Fruit fly (Drosophila melanogaster): ENCODE data around the gene pcm.

Gene pcm

DNA sequence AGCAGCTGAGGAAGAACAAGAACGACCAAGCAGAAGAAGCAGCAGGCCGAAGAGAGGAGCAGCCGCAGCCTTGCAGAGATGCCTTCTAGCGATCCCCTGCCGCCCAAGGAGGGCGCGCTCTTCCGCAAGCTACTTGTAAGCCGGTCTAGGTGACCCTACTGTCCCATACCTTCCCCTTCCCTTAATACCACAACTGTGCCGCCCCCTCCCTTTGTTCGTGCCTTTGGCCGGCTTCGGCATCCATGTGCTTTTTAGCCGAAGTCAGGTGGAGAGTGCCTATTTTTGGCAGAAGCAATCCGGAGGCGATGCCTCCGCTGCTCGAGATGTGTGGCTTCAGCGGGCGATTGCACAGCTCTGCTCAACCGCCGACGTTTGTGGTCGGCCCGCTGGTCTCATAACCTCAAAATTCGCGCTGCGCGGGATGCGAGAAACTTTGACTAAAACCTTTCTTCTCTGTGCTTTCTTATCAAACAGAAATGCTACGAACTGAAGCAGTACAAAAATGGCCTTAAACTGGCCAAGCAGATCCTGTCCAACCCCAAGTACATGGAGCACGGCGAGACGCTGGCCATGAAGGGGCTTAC lies 11.2 kb downstream of the pcm start:
- TF ChIP-seq CG7101 (tag; optimal IDR thresholded peaks at IDR 0.05) = no peak
- no peak for TF ChIP-seq CG14711 (tag; optimal IDR thresholded peaks at IDR 0.05)
- no peak for TF ChIP-seq Mnt (GFP tag; optimal IDR thresholded peaks at IDR 0.05)
- TF ChIP-seq pad (GFP tag; optimal IDR thresholded peaks at IDR 0.05) = no peak
- TF ChIP-seq Hr96 (GFP tag; optimal IDR thresholded peaks at IDR 0.05) = no peak
- no peak for TF ChIP-seq tj (GFP tag; optimal IDR thresholded peaks at IDR 0.05)
- TF ChIP-seq toe (GFP tag; optimal IDR thresholded peaks at IDR 0.05) = no peak
- no peak for TF ChIP-seq CG5204 (GFP tag; optimal IDR thresholded peaks at IDR 0.05)
- no peak for TF ChIP-seq kay (GFP tag; ENCODE audit: borderline replicate concordance)
- TF ChIP-seq CG11617 (GFP tag; optimal IDR thresholded peaks at IDR 0.05) = no peak
- TF ChIP-seq CG12768 (GFP tag; optimal IDR thresholded peaks at IDR 0.05) = no peak

DNA sequence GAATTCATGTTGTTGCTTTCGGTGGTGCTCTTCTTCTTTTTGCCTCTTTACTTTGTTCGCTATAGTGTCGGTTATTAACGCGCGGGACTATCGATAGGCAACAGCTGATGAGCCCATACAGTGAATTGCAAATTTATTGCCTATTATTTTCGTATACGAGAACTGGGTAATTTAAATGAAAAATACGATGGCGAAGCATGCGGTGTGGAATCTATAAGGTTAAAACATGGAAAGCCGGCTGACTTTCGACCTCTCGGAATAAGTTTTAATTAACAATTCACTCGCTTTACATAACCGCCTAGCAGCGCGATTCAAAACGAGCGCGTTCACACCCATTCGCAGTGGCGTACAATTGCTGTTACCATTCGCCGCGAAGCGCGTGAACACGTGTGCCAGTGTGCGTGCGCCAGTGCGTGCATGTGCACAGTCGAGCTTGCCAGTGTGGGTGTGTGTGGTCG lies 11.9 kb downstream of the pcm start, which contains the start of the genes Naa15-16 and mRpS14:
TSS of gene Naa15-16 (plus strand) at position 116 of the 458 bp plus-strand sequence.
TSS of gene mRpS14 (minus strand) at position 370 of the 458 bp plus-strand sequence.
- no peak for TF ChIP-seq Clk (GFP tag; optimal IDR thresholded peaks at IDR 0.05)
- TF ChIP-seq CG12768 (GFP tag; optimal IDR thresholded peaks at IDR 0.05) = no peak
- no peak for TF ChIP-seq CG7101 (tag; optimal IDR thresholded peaks at IDR 0.05)
- peak; percentile 43 for TF ChIP-seq CG11617 (GFP tag; optimal IDR thresholded peaks at IDR 0.05)
- TF ChIP-seq CG5204 (GFP tag; optimal IDR thresholded peaks at IDR 0.05) = no peak
- no peak for TF ChIP-seq kay (GFP tag; ENCODE audit: borderline replicate concordance)
- peak; percentile 100 for TF ChIP-seq Mnt (GFP tag; optimal IDR thresholded peaks at IDR 0.05)
- peak; percentile 79 to 97 for TF ChIP-seq cnc (optimal IDR thresholded peaks at IDR 0.05)
- no peak for TF ChIP-seq bab1 (GFP tag; optimal IDR thresholded peaks at IDR 0.05)
- TF ChIP-seq CG14711 (tag; optimal IDR thresholded peaks at IDR 0.05) = no peak
- TF ChIP-seq ovo (GFP tag; optimal IDR thresholded peaks at IDR 0.05) = no peak
- TF ChIP-seq CG7045 (GFP tag; optimal IDR thresholded peaks at IDR 0.05) = no peak
- no peak for TF ChIP-seq pad (GFP tag; optimal IDR thresholded peaks at IDR 0.05)
- no peak for TF ChIP-seq Crg-1 (GFP tag; optimal IDR thresholded peaks at IDR 0.05)
- peak; percentile 56 for TF ChIP-seq cic (GFP tag; optimal IDR thresholded peaks at IDR 0.05)
- TF ChIP-seq toe (GFP tag; optimal IDR thresholded peaks at IDR 0.05) = no peak
- TF ChIP-seq CG33017 (tag; optimal IDR thresholded peaks at IDR 0.05) = no peak
- TF ChIP-seq tj (GFP tag; optimal IDR thresholded peaks at IDR 0.05) = peak; percentile 71
- TF ChIP-seq CG1620 (GFP tag; optimal IDR thresholded peaks at IDR 0.05) = no peak

DNA sequence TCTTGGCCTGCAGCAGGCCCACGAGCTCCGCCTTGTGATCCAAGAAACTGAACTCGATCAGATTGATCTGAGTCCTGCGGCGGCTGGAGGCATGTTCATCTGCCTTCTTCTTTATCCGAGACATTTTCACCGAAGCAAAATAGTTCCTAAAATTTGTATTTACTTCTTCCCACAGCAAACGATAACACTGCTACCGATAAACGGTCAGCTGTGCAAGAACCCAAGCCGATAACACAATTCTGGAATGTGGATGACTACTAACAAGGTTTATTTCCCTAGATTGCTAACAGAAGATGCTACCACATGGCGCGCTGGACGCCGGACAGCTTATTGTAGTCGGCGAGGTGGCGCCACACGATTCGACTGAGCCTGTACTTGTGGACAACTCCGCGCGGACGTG lies 12.7 kb downstream of the pcm start, which contains the start of gene CG32533:
TSS of gene CG32533 (minus strand) at position 278 of the 400 bp plus-strand sequence.
- no peak for TF ChIP-seq CG33017 (tag; optimal IDR thresholded peaks at IDR 0.05)
- no peak for TF ChIP-seq Crg-1 (GFP tag; optimal IDR thresholded peaks at IDR 0.05)
- no peak for TF ChIP-seq toe (GFP tag; optimal IDR thresholded peaks at IDR 0.05)
- TF ChIP-seq Mnt (GFP tag; optimal IDR thresholded peaks at IDR 0.05) = no peak
- TF ChIP-seq CG7101 (tag; optimal IDR thresholded peaks at IDR 0.05) = no peak

DNA sequence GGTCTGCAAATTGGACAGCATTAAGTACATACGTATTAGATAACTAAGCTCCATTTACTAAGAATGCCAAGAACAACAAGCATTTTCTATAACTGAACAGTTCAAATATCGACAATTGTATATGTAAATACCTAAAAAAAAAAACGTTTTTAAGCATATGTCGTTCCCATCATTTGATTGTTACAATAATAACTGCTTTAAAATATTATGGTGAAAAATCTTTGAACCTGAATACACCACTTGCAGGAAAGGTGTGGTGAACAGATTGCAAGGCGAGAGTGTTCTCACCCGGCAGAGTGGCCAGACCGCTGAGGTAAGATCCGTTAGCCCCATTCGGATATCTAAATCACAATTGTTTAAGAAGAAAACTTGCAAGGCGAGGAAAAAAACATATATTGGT lies 17.0 kb downstream of the pcm start, which contains the start of gene narya:
TSS of gene narya (plus strand) at position 301 of the 400 bp plus-strand sequence.
- TF ChIP-seq cic (GFP tag; optimal IDR thresholded peaks at IDR 0.05) (no peak), ovo (GFP tag; optimal IDR thresholded peaks at IDR 0.05) (peak; percentile 44)

DNA sequence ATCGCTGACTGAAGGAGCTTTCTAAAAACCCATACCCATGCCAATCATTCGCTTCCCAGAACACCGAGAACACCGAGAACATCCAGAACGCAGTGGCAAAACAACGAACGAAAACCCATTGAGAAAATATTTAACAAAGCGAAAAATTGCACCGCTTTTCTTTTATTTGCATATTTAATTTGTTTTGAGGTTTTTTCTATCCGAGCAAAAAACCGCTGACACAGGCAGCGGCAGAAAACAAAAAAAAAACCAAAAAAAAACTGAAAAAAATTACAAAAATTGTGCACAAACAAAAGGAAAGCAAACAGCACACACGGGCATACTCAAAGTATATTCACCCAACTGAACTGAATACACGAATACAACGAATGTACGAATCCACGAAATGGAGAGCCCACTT lies 30.2 kb downstream of the pcm start:
- no peak for TF ChIP-seq CG14711 (tag; optimal IDR thresholded peaks at IDR 0.05)
- peak; percentile 95 for TF ChIP-seq tj (GFP tag; optimal IDR thresholded peaks at IDR 0.05)

DNA sequence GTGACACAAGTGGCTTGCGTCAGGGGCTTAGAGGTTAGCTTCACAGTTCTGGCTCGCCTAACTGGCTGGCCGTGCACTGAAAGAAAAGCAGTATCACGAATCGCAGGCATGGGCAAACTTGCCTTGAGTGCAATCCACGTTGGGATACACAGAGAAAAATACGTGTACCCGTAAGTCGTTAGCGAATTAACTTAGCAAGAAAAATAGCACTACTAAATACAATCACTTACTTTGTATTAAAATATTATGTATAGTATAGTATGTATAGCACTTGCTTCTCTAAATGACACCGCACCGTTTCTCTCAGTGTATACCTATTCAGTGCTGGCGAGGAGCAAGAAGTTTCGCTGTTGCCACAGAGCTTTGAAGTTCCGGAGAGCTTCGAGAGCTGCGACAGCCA lies 38.7 kb downstream of the pcm start:
- TF ChIP-seq CG7045 (GFP tag; optimal IDR thresholded peaks at IDR 0.05) (no peak), CG5204 (GFP tag; optimal IDR thresholded peaks at IDR 0.05) (no peak), toe (GFP tag; optimal IDR thresholded peaks at IDR 0.05) (no peak), CG12768 (GFP tag; optimal IDR thresholded peaks at IDR 0.05) (no peak), CG1620 (GFP tag; optimal IDR thresholded peaks at IDR 0.05) (no peak), bab1 (GFP tag; optimal IDR thresholded peaks at IDR 0.05) (no peak), ovo (GFP tag; optimal IDR thresholded peaks at IDR 0.05) (no peak), Mnt (GFP tag; optimal IDR thresholded peaks at IDR 0.05) (no peak), CG14711 (tag; optimal IDR thresholded peaks at IDR 0.05) (no peak), CG7101 (tag; optimal IDR thresholded peaks at IDR 0.05) (no peak), pad (GFP tag; optimal IDR thresholded peaks at IDR 0.05) (no peak), Hr96 (GFP tag; optimal IDR thresholded peaks at IDR 0.05) (no peak), kay (GFP tag; ENCODE audit: borderline replicate concordance) (no peak), CG11617 (GFP tag; optimal IDR thresholded peaks at IDR 0.05) (no peak), Crg-1 (GFP tag; optimal IDR thresholded peaks at IDR 0.05) (no peak), cnc (optimal IDR thresholded peaks at IDR 0.05) (no peak), tj (GFP tag; optimal IDR thresholded peaks at IDR 0.05) (no peak)

DNA sequence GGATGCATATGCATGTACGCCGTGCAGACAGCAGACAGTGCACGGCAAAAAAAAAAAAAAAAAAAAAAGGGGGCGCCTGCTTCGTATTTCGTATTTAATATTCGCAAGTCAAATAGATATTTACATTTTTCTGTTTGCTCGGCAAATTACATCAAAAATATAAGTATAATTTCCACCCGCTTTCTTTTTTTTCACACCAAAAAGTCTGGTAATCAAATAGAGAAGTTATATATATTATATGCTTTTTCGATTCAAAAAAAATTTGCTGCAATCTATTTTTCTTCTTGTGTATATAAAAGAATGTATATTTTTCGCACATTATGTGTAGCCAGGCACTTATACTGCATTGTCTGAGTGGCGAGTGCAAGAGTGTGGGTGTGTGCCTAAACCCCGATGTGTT lies 43.5 kb downstream of the pcm start:
- no peak for TF ChIP-seq Hr96 (GFP tag; optimal IDR thresholded peaks at IDR 0.05)
- TF ChIP-seq Clk (GFP tag; optimal IDR thresholded peaks at IDR 0.05) = no peak
- TF ChIP-seq CG12768 (GFP tag; optimal IDR thresholded peaks at IDR 0.05) = no peak
- TF ChIP-seq CG33017 (tag; optimal IDR thresholded peaks at IDR 0.05) = no peak
- TF ChIP-seq cic (GFP tag; optimal IDR thresholded peaks at IDR 0.05) = no peak
- no peak for TF ChIP-seq pad (GFP tag; optimal IDR thresholded peaks at IDR 0.05)
- TF ChIP-seq CG1620 (GFP tag; optimal IDR thresholded peaks at IDR 0.05) = no peak
- no peak for TF ChIP-seq CG5204 (GFP tag; optimal IDR thresholded peaks at IDR 0.05)
- no peak for TF ChIP-seq CG7045 (GFP tag; optimal IDR thresholded peaks at IDR 0.05)
- TF ChIP-seq toe (GFP tag; optimal IDR thresholded peaks at IDR 0.05) = no peak
- no peak for TF ChIP-seq CG7101 (tag; optimal IDR thresholded peaks at IDR 0.05)
- TF ChIP-seq CG14711 (tag; optimal IDR thresholded peaks at IDR 0.05) = no peak
